Worm (Caenorhabditis elegans) whole organism, L4/young adult: ENCODE data around the gene F29A7.3.

ENCODE experiments used
- W03F9.2 ChIP-seq: fragments of 150-350 bp; optimal IDR thresholded peaks from 2 replicates; lab custom pipeline; 2014; ENCODE audit warnings: missing biosample characterization, missing genetic modification characterization
- dao-5 ChIP-seq: sonication (generic microtip); optimal IDR thresholded peaks from 2 replicates; lab custom pipeline; 2016; ENCODE audit warnings: missing genotype, missing genetic modification characterization, moderate library complexity, missing compliant biosample characterization
- him-1 ChIP-seq: sonication (generic microtip); optimal IDR thresholded peaks from 2 replicates; lab custom pipeline; 2016; ENCODE audit warnings: missing genotype, missing genetic modification reagents, missing genetic modification characterization, missing compliant biosample characterization

DNA sequence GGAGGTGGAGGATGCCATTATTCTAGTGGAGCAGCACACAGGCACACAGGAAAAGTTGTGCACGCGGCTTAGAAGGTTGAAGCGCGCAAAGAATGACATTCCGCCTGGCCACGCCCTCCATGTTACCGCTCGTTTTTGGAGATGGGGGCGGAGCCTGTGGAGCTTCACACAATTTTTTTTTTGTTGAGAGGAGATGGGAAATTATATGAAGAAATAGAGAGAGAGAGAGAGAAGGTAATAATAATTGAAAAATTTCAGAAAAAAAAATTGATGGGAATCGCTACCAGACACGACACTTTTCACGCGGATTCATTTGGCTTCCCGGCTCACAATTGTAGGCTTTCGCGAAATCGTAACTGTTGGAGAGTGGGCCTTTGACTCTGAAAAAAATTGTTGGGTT lies 35.8 kb upstream of the F29A7.3 start, which contains the start of gene T05A8.3:
- TF ChIP-seq him-1 (no peak), W03F9.2 (tag; lab: Kevin White, UChicago) (no peak), dao-5 (tag; lab: Kevin White, UChicago) (no peak)
